Worm (Caenorhabditis elegans) whole organism, young adult: ENCODE results near the gene sea-2.

Experiments used
- egl-44 ChIP-seq: fragments of 200-800 bp; sonication (Bioruptor generic); IDR thresholded peaks from 2 replicates; pipeline ENCODE4 v1.3.6; 2022; ENCODE audit warnings: missing genetic modification reagents, missing genetic modification characterization, missing compliant biosample characterization
- him-1 ChIP-seq: sonication (generic microtip); optimal IDR thresholded peaks from 2 replicates; lab custom pipeline; 2016; ENCODE audit warnings: missing genotype, missing genetic modification reagents, missing genetic modification characterization, missing compliant biosample characterization
- pbrm-1 ChIP-seq: fragments of 200-800 bp; sonication (Bioruptor generic); IDR thresholded peaks from 2 replicates; pipeline ENCODE4 v1.3.6; 2022; ENCODE audit warnings: missing genetic modification reagents, missing genetic modification characterization, missing compliant biosample characterization
- rec-8 ChIP-seq, 2 experiments: sonication (generic microtip); optimal IDR thresholded peaks; 2 replicates each; lab custom pipeline; 2016; ENCODE audit warnings: mild to moderate bottlenecking in 2 of 2, missing genetic modification characterization in 2 of 2, missing genetic modification reagents in 2 of 2, missing genotype in 2 of 2, missing biosample characterization in 1 of 2, missing compliant biosample characterization in 1 of 2, moderate library complexity in 1 of 2
- ztf-18 ChIP-seq: sonication (generic microtip); optimal IDR thresholded peaks from 2 replicates; lab custom pipeline; 2016; ENCODE audit warnings: missing genotype, mild to moderate bottlenecking, missing genetic modification characterization, missing compliant biosample characterization

DNA sequence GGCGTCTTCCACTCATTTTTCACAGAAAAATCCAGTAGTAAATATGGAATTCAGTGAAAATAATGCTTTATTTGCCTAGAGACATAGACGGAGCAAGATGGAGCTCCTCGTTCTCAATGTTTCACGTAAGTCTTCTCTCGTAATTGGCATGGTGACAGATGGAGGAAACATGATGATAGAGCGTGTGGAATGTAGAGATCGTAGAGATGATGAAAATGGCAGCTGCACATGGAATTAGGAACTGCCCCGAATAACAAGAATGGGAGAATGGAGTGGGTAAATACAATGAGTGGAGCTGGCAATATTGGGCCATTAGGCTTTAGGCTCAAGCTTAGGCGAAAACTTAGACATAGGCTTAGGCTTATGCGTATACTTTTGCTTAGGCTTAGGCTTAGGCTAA is 24.8 kb downstream of the sea-2 start, which contains the start of gene cank-26:
- TF ChIP-seq ztf-18 (tag; lab: Kevin White, UChicago), result no peak
- no peak for TF ChIP-seq him-1 (tag; lab: Kevin White, UChicago)
- no peak for TF ChIP-seq pbrm-1 (GFP tag; lab: Robert Waterston, UW)
- TF ChIP-seq egl-44 (GFP tag; lab: Robert Waterston, UW), result no peak
- no peak for TF ChIP-seq rec-8 (tag; optimal IDR thresholded peaks at IDR 0.05; lab: Kevin White, UChicago)
